Worm (Caenorhabditis elegans): ENCODE data around the gene K10C9.4.

DNA sequence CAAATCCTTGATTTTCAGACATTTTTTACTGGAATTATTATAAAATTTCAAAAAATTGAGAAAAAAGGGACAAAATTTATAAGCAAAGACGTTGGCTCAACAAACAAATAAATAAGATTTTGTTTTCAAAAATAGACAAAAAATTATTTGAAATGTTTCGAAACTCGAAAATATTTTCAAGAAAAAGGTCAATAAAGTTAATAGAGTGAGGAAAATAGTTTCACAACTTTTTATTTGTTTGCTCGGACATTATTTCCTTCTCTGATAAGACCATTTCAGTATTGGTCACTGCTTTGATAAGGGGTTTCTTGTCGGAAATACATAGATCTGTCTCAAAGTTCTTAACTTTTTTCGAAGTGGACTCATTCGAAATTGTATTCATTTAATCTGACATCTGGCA lies 25.8 kb downstream of the K10C9.4 start, which contains the start of gene R09A1.3:
- no peak for TF ChIP-seq ama-1 (optimal IDR thresholded peaks at IDR 0.05)
- no peak for TF ChIP-seq hnd-1 (tag; optimal IDR thresholded peaks at IDR 0.05)
- TF ChIP-seq tra-4 (tag; optimal IDR thresholded peaks at IDR 0.05) = no peak

All from whole organism, early embryonic.